Fruit fly (Drosophila melanogaster) whole organism, embryonic: ENCODE measurements around the gene Mis12.

Experiments
- CG10267 ChIP-seq: fragments of 200-800 bp; sonication (Bioruptor generic); optimal IDR thresholded peaks from 2 replicates; lab custom pipeline; 2018; ENCODE audit warnings: missing biosample characterization, mild to moderate bottlenecking, missing genetic modification characterization, moderate library complexity
- CG10462 ChIP-seq: fragments of 200-800 bp; sonication (Bioruptor generic); optimal IDR thresholded peaks from 2 replicates; lab custom pipeline; 2016; ENCODE audit warnings: missing biosample characterization, missing genetic modification characterization
- CG10565 ChIP-seq: fragments of 200-800 bp; sonication (Bioruptor generic); optimal IDR thresholded peaks from 3 replicates; lab custom pipeline; 2016; ENCODE audit warnings: missing biosample characterization, mild to moderate bottlenecking, missing genetic modification characterization
- CG10654 ChIP-seq: fragments of 200-800 bp; sonication (Bioruptor generic); optimal IDR thresholded peaks from 2 replicates; lab custom pipeline; 2016; ENCODE audit warnings: missing biosample characterization, missing genetic modification characterization
- CG11560 ChIP-seq: fragments of 200-800 bp; sonication (Bioruptor generic); IDR thresholded peaks from 3 replicates; pipeline ENCODE4 v1.3.6; 2022; ENCODE audit warnings: missing biosample characterization, missing genetic modification characterization
- CG12071 ChIP-seq: fragments of 200-800 bp; sonication (Bioruptor generic); optimal IDR thresholded peaks from 3 replicates; lab custom pipeline; 2018; ENCODE audit warnings: missing biosample characterization, mild to moderate bottlenecking, missing genetic modification characterization
- CG12219 ChIP-seq: fragments of 200-800 bp; sonication (Bioruptor generic); optimal IDR thresholded peaks from 3 replicates; lab custom pipeline; 2018; ENCODE audit warnings: missing biosample characterization, mild to moderate bottlenecking, missing genetic modification characterization
- CG12769 ChIP-seq: fragments of 200-800 bp; sonication (Bioruptor generic); optimal IDR thresholded peaks from 2 replicates; lab custom pipeline; 2019; ENCODE audit warnings: missing biosample characterization, mild to moderate bottlenecking, missing genetic modification characterization, moderate library complexity
- CG13296 ChIP-seq: fragments of 200-800 bp; sonication (Bioruptor generic); optimal IDR thresholded peaks from 3 replicates; lab custom pipeline; 2018; ENCODE audit warnings: missing biosample characterization, mild to moderate bottlenecking, missing genetic modification characterization
- CG14014 ChIP-seq: fragments of 200-800 bp; sonication (Bioruptor generic); IDR thresholded peaks from 2 replicates; pipeline ENCODE4 v1.3.6; 2022; ENCODE audit warnings: missing biosample characterization, missing genetic modification characterization
- CG1603 ChIP-seq: fragments of 200-800 bp; sonication (Bioruptor generic); optimal IDR thresholded peaks from 2 replicates; lab custom pipeline; 2019; ENCODE audit warnings: missing biosample characterization, mild to moderate bottlenecking, missing genetic modification characterization, moderate library complexity
- CG17385 ChIP-seq: fragments of 200-800 bp; sonication (Bioruptor generic); optimal IDR thresholded peaks from 3 replicates; lab custom pipeline; 2018; ENCODE audit warnings: missing biosample characterization, mild to moderate bottlenecking, missing genetic modification characterization
- CG17912 ChIP-seq: fragments of 200-800 bp; sonication (Bioruptor generic); optimal IDR thresholded peaks from 2 replicates; lab custom pipeline; 2018; ENCODE audit warnings: missing biosample characterization, mild to moderate bottlenecking, missing genetic modification characterization
- CG18599 ChIP-seq: fragments of 200-800 bp; sonication (Bioruptor generic); optimal IDR thresholded peaks from 3 replicates; lab custom pipeline; 2017; ENCODE audit warnings: missing biosample characterization, missing genetic modification characterization, mild to moderate bottlenecking, moderate library complexity, missing genetic modification reagents
- CG2120 ChIP-seq: fragments of 200-800 bp; sonication (Bioruptor generic); optimal IDR thresholded peaks from 3 replicates; lab custom pipeline; 2016; ENCODE audit warnings: missing biosample characterization, missing genetic modification characterization
- CG2129 ChIP-seq: fragments of 200-800 bp; sonication (Bioruptor generic); IDR thresholded peaks from 2 replicates; pipeline ENCODE4 v1.3.6; 2022; ENCODE audit warnings: missing biosample characterization, missing genetic modification characterization; ENCODE audit not compliant: partially characterized antibody
- CG2199 ChIP-seq: fragments of 200-800 bp; sonication (Bioruptor generic); IDR thresholded peaks from 3 replicates; pipeline ENCODE4 v1.3.6; 2022; ENCODE audit warnings: missing biosample characterization, missing genetic modification characterization
- CG30431 ChIP-seq: fragments of 200-800 bp; sonication (Bioruptor generic); optimal IDR thresholded peaks from 2 replicates; lab custom pipeline; 2017; ENCODE audit warnings: missing biosample characterization, missing genetic modification characterization
- CG31388 ChIP-seq: fragments of 200-800 bp; sonication (Bioruptor generic); optimal IDR thresholded peaks from 2 replicates; lab custom pipeline; 2016; ENCODE audit warnings: missing biosample characterization, missing genetic modification characterization
- CG7839 ChIP-seq: fragments of 200-800 bp; sonication (Bioruptor generic); optimal IDR thresholded peaks from 3 replicates; lab custom pipeline; 2018; ENCODE audit warnings: missing biosample characterization, mild to moderate bottlenecking, missing genetic modification characterization, moderate library complexity
- CTCF ChIP-seq: fragments of 200-800 bp; sonication (Bioruptor generic); optimal IDR thresholded peaks from 2 replicates; lab custom pipeline; 2017; ENCODE audit warnings: missing biosample characterization, mild to moderate bottlenecking, missing genetic modification characterization, moderate library complexity
- Fer1 ChIP-seq: fragments of 200-800 bp; sonication (Bioruptor generic); optimal IDR thresholded peaks from 2 replicates; lab custom pipeline; 2017; ENCODE audit warnings: missing biosample characterization, mild to moderate bottlenecking, missing genetic modification characterization
- Fer2 ChIP-seq: fragments of 200-800 bp; sonication (Bioruptor generic); optimal IDR thresholded peaks from 2 replicates; lab custom pipeline; 2018; ENCODE audit warnings: missing biosample characterization, mild to moderate bottlenecking, missing genetic modification characterization, moderate library complexity
- Lhr ChIP-seq: fragments of 200-800 bp; sonication (Bioruptor generic); optimal IDR thresholded peaks from 3 replicates; lab custom pipeline; 2017; ENCODE audit warnings: mild to moderate bottlenecking, missing biosample characterization, missing genetic modification reagents, missing genetic modification characterization
- MESR4 ChIP-seq: fragments of 200-800 bp; sonication (Bioruptor generic); optimal IDR thresholded peaks from 2 replicates; lab custom pipeline; 2018; ENCODE audit warnings: missing biosample characterization, mild to moderate bottlenecking, missing genetic modification characterization, moderate library complexity
- Med ChIP-seq: fragments of 200-800 bp; sonication (Bioruptor generic); peaks from one replicate; lab custom pipeline; 2016; ENCODE audit warnings: missing biosample characterization, missing genetic modification characterization, mild to moderate bottlenecking, inconsistent platforms, moderate library complexity
- NFAT ChIP-seq: fragments of 200-800 bp; sonication (Bioruptor generic); IDR thresholded peaks from 2 replicates; pipeline ENCODE4 v1.3.6; 2022; ENCODE audit warnings: missing biosample characterization, missing genetic modification characterization
- Nf-YA ChIP-seq: fragments of 200-800 bp; sonication (Bioruptor generic); IDR thresholded peaks from 2 replicates; pipeline ENCODE4 v1.3.6; 2022; ENCODE audit warnings: missing biosample characterization, missing genetic modification characterization
- Optix ChIP-seq: fragments of 200-800 bp; sonication (Bioruptor generic); IDR thresholded peaks from 3 replicates; pipeline ENCODE4 v1.3.6; 2022; ENCODE audit warnings: missing biosample characterization, missing genetic modification characterization
- Ptx1 ChIP-seq: fragments of 200-800 bp; sonication (Bioruptor generic); IDR thresholded peaks from 2 replicates; pipeline ENCODE4 v1.3.6; 2022; ENCODE audit warnings: missing biosample characterization, missing genetic modification characterization
- Ravus ChIP-seq: fragments of 200-800 bp; sonication (Bioruptor generic); IDR thresholded peaks from 2 replicates; pipeline ENCODE4 v1.3.6; 2022; ENCODE audit warnings: missing biosample characterization, missing genetic modification characterization
- Ssrp ChIP-seq: fragments of 200-800 bp; sonication (Bioruptor generic); optimal IDR thresholded peaks from 2 replicates; lab custom pipeline; 2018; ENCODE audit warnings: missing biosample characterization, mild to moderate bottlenecking, missing genetic modification characterization, moderate library complexity
- bbx ChIP-seq: fragments of 200-800 bp; sonication (Bioruptor generic); IDR thresholded peaks from 2 replicates; pipeline ENCODE4 v1.3.6; 2022; ENCODE audit warnings: missing biosample characterization, missing genetic modification characterization; ENCODE audit not compliant: partially characterized antibody
- bcd ChIP-seq: fragments of 200-800 bp; sonication (Bioruptor generic); optimal IDR thresholded peaks from 2 replicates; lab custom pipeline; 2017; ENCODE audit warnings: missing biosample characterization, mild to moderate bottlenecking, missing genetic modification characterization
- cato ChIP-seq: fragments of 200-800 bp; sonication (Bioruptor generic); optimal IDR thresholded peaks from 2 replicates; lab custom pipeline; 2016; ENCODE audit warnings: missing biosample characterization, missing genetic modification characterization, borderline replicate concordance
- corto ChIP-seq: fragments of 200-800 bp; sonication (Bioruptor generic); optimal IDR thresholded peaks from 2 replicates; lab custom pipeline; 2016; ENCODE audit warnings: missing biosample characterization, mild to moderate bottlenecking, missing genetic modification characterization, moderate library complexity
- cwo ChIP-seq: fragments of 200-800 bp; sonication (Bioruptor generic); optimal IDR thresholded peaks from 3 replicates; lab custom pipeline; 2017; ENCODE audit warnings: missing biosample characterization, missing genetic modification characterization, mild to moderate bottlenecking, moderate library complexity, missing genetic modification reagents
- disco-r ChIP-seq: fragments of 200-800 bp; sonication (Bioruptor generic); optimal IDR thresholded peaks from 2 replicates; lab custom pipeline; 2016; ENCODE audit warnings: missing biosample characterization, missing genetic modification characterization
- gcm2 ChIP-seq: fragments of 200-800 bp; sonication (Bioruptor generic); optimal IDR thresholded peaks from 2 replicates; lab custom pipeline; 2016; ENCODE audit warnings: missing biosample characterization, missing genetic modification characterization
- gem ChIP-seq: fragments of 200-800 bp; sonication (Bioruptor generic); optimal IDR thresholded peaks from 2 replicates; lab custom pipeline; 2019; ENCODE audit warnings: missing biosample characterization, mild to moderate bottlenecking, missing genetic modification characterization, moderate library complexity
- grau ChIP-seq: fragments of 200-800 bp; optimal IDR thresholded peaks from 3 replicates; lab custom pipeline; 2019; ENCODE audit warnings: missing biosample characterization, mild to moderate bottlenecking, missing genetic modification characterization, moderate library complexity
- inv ChIP-seq: fragments of 200-800 bp; sonication (Bioruptor generic); IDR thresholded peaks from 2 replicates; pipeline ENCODE4 v1.3.6; 2022; ENCODE audit warnings: missing biosample characterization, missing genetic modification characterization; ENCODE audit not compliant: partially characterized antibody
- ken ChIP-seq: fragments of 200-800 bp; sonication (Bioruptor generic); IDR thresholded peaks from 3 replicates; pipeline ENCODE4 v1.3.6; 2022; ENCODE audit warnings: missing biosample characterization, missing genetic modification characterization
- odd ChIP-seq: fragments of 200-800 bp; sonication (Bioruptor generic); optimal IDR thresholded peaks from 2 replicates; lab custom pipeline; 2017; ENCODE audit warnings: missing biosample characterization, mild to moderate bottlenecking, missing genetic modification characterization
- pan ChIP-seq, 4 experiments: fragments of >200 bp in 3 of 4; fragments of 200-800 bp in 1 of 4; sonication (Bioruptor generic) in 1 of 4; optimal IDR thresholded peaks in 3 of 4; IDR thresholded peaks in 1 of 4; 2 replicates each; pipeline versions ENCODE4 v1.3.6 to Lab custom; 2017 to 2022; ENCODE audit warnings: missing biosample characterization in 2 of 4, missing genetic modification characterization in 2 of 4, mixed read lengths in 1 of 4
- run ChIP-seq: fragments of 200-800 bp; sonication (Bioruptor generic); optimal IDR thresholded peaks from 3 replicates; lab custom pipeline; 2018; ENCODE audit warnings: missing biosample characterization, mild to moderate bottlenecking, missing genetic modification characterization
- tgo ChIP-seq: fragments of 200-800 bp; sonication (Bioruptor generic); IDR thresholded peaks from 3 replicates; pipeline ENCODE4 v1.3.6; 2022; ENCODE audit warnings: missing biosample characterization, missing genetic modification characterization
- z ChIP-seq: fragments of 200-800 bp; sonication (Bioruptor generic); IDR thresholded peaks from 3 replicates; pipeline ENCODE4 v1.3.6; 2022; ENCODE audit warnings: missing biosample characterization, missing genetic modification characterization

The Mis12 gene

DNA sequence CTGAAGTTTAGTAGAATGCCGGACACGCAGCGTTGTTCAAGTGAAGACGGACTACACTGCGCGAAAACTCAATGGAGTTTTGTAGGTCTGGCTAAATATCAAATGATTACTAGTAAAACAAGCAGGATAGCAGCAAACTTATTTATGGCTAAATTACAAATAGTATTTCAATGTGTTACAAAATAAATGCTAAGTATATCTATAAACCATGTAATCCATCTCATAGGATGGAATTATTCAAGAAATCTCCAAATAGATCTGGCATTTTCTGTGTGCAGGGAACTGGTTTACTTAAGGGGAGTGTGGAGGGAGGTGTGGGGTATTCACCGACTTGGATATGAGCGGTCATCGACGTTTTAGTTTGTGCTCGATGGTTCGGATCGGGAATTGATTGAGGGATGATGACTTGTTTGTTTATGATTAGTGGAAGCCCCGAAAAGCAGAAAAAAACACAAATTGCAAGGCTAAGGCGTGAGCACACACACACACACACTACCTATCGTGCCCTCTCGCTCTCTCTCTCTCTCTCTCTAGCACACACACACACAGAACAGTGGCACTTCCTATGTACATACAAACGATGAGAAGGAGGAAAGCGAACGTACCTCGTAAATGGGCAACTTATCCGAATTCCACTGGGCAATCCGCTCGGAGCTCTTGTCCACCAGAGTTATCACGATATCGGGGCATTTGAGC lies 4.9 kb downstream of the Mis12 start (continued):
- TF ChIP-seq CG12219 (GFP tag; lab: Kevin White, UChicago): peak; percentile 90
- TF ChIP-seq CG12769 (tag; lab: Kevin White, UChicago): peak; percentile 88
- peak; percentile 71 for TF ChIP-seq CG13296
- no peak for TF ChIP-seq inv (GFP tag; lab: Robert Waterston, UW)
- peak; percentile 94 for TF ChIP-seq CG1603 (tag; lab: Kevin White, UChicago)
- 0 out of 3 replicates have a peak, but pooled peaks have one; percentile 20 for TF ChIP-seq ken (GFP tag; lab: Robert Waterston, UW)
- peak; percentile 66 for TF ChIP-seq cato
- TF ChIP-seq bcd (GFP tag; lab: Kevin White, UChicago): peak; percentile 79
- peak; percentile 89 for TF ChIP-seq CG7839 (tag; lab: Kevin White, UChicago)
- no peak; the same call in 1 of the 2 replicates for TF ChIP-seq Ravus (GFP tag; lab: Robert Waterston, UW)
- peak; percentile 1 for TF ChIP-seq MESR4 (GFP tag; lab: Kevin White, UChicago)
- peak; percentile 59 for TF ChIP-seq gcm2 (GFP tag; lab: Kevin White, UChicago)
- peak; percentile 79 for TF ChIP-seq Ptx1 (GFP tag; lab: Robert Waterston, UW)
- TF ChIP-seq CTCF (GFP tag; lab: Kevin White, UChicago): no peak
- TF ChIP-seq pan (optimal IDR thresholded peaks at IDR 0.05; lab: Kevin White, UChicago): no peak
- peak in 1 of 2 experiments; percentile 72 for TF ChIP-seq pan (GFP tag; optimal IDR thresholded peaks at IDR 0.05 in 1 of 2, IDR thresholded peaks at IDR 0.05 in 1 of 2)
- peak; percentile 75 for TF ChIP-seq CG10267 (tag; lab: Kevin White, UChicago)
- peak; percentile 71 for TF ChIP-seq run (tag; lab: Kevin White, UChicago)
- peak; percentile 87 for TF ChIP-seq CG18599 (GFP tag; lab: Kevin White, UChicago)
- TF ChIP-seq CG10462: peak; percentile 79
- peak; percentile 13 for TF ChIP-seq CG31388
- peak; percentile 64 for TF ChIP-seq cwo (GFP tag; lab: Kevin White, UChicago)
- no peak for TF ChIP-seq CG17912 (GFP tag; lab: Kevin White, UChicago)
- TF ChIP-seq Lhr: peak; percentile 63
- peak; percentile 86 for TF ChIP-seq grau (tag; lab: Kevin White, UChicago)
- peak; percentile 91 for TF ChIP-seq gem
- TF ChIP-seq Nf-YA (GFP tag; lab: Robert Waterston, UW): peak; percentile 38; the same call in 1 of the 2 replicates
- TF ChIP-seq tgo: peak; percentile 82
- peak; percentile 82 for TF ChIP-seq CG2120 (GFP tag; lab: Kevin White, UChicago)
- peak; percentile 83 for TF ChIP-seq Ssrp
- no peak for TF ChIP-seq CG10565
- TF ChIP-seq CG11560 (tag; lab: Robert Waterston, UW): peak; percentile 41; the same call in 1 of the 3 replicates
- peak; percentile 78 for TF ChIP-seq Fer1
- TF ChIP-seq Fer2: peak; percentile 48
- TF ChIP-seq corto (GFP tag; lab: Kevin White, UChicago): no peak
- no peak for TF ChIP-seq CG2129 (GFP tag; lab: Robert Waterston, UW)
- TF ChIP-seq CG17385: peak; percentile 69
- TF ChIP-seq Med (GFP tag; lab: Kevin White, UChicago): peak; percentile 96
- peak; percentile 78; the same call in 1 of the 3 replicates for TF ChIP-seq CG2199
- TF ChIP-seq odd (GFP tag; lab: Kevin White, UChicago): peak; percentile 75
- TF ChIP-seq CG14014 (GFP tag; lab: Robert Waterston, UW): peak; percentile 81
- TF ChIP-seq bbx (GFP tag; lab: Robert Waterston, UW): no peak
- 0 out of 3 replicates have a peak, but pooled peaks have one; percentile 46 for TF ChIP-seq Optix
- TF ChIP-seq z: no peak
- peak; percentile 1 for TF ChIP-seq disco-r (GFP tag; lab: Kevin White, UChicago)
- TF ChIP-seq NFAT (GFP tag; lab: Robert Waterston, UW): 0 out of 2 replicates have a peak, but pooled peaks have one; percentile 37
- TF ChIP-seq CG30431 (GFP tag; lab: Kevin White, UChicago): peak; percentile 70
- TF ChIP-seq CG12071 (GFP tag; lab: Kevin White, UChicago): peak; percentile 73
- peak; percentile 72 for TF ChIP-seq CG10654 (GFP tag; lab: Kevin White, UChicago)
